Fruit fly (Drosophila melanogaster) whole organism, embryonic: ENCODE measurements around the gene CG16753.

Experiments
- B-H2 ChIP-seq: fragments of 200-800 bp; sonication (Bioruptor generic); optimal IDR thresholded peaks from 2 replicates; lab custom pipeline; 2018; ENCODE audit warnings: missing biosample characterization, mild to moderate bottlenecking, missing genetic modification characterization
- CG10209 ChIP-seq: fragments of 200-800 bp; sonication (Bioruptor generic); optimal IDR thresholded peaks from 3 replicates; lab custom pipeline; 2017; ENCODE audit warnings: missing biosample characterization, mild to moderate bottlenecking, missing genetic modification characterization, missing genetic modification reagents
- CG17568 ChIP-seq: fragments of 200-800 bp; sonication (Bioruptor generic); optimal IDR thresholded peaks from 2 replicates; lab custom pipeline; 2018; ENCODE audit warnings: missing biosample characterization, mild to moderate bottlenecking, missing genetic modification characterization, moderate library complexity
- CG2875 ChIP-seq: fragments of 200-800 bp; sonication (Bioruptor generic); optimal IDR thresholded peaks from 2 replicates; lab custom pipeline; 2017; ENCODE audit warnings: missing biosample characterization, mild to moderate bottlenecking, missing genetic modification characterization, missing genetic modification reagents
- CG2889 ChIP-seq: fragments of 200-800 bp; sonication (Bioruptor generic); IDR thresholded peaks from 3 replicates; pipeline ENCODE4 v1.3.6; 2022; ENCODE audit warnings: missing biosample characterization, missing genetic modification characterization
- CG6254 ChIP-seq: fragments of 200-800 bp; sonication (Bioruptor generic); optimal IDR thresholded peaks from 3 replicates; lab custom pipeline; 2017; ENCODE audit warnings: mild to moderate bottlenecking, missing biosample characterization, missing genetic modification reagents, missing genetic modification characterization
- D ChIP-seq, 2 experiments: fragments of 200-800 bp in 1 of 2; fragments of >200 bp in 1 of 2; sonication (Bioruptor generic) in 1 of 2; optimal IDR thresholded peaks; 2 replicates in 1 of 2; 3 replicates in 1 of 2; lab custom pipeline; 2017; ENCODE audit warnings: mild to moderate bottlenecking in 1 of 2, missing biosample characterization in 1 of 2, missing genetic modification characterization in 1 of 2, missing genetic modification reagents in 1 of 2
- Eip74EF ChIP-seq, 2 experiments: fragments of 200-800 bp in 1 of 2; fragments of >200 bp in 1 of 2; sonication (Bioruptor generic) in 1 of 2; optimal IDR thresholded peaks; 2 replicates each; lab custom pipeline; 2017 to 2019; ENCODE audit warnings: missing biosample characterization in 2 of 2, missing genetic modification characterization in 2 of 2, mild to moderate bottlenecking in 1 of 2, moderate library complexity in 1 of 2
- Neu2 ChIP-seq: fragments of 200-800 bp; sonication (Bioruptor generic); optimal IDR thresholded peaks from 3 replicates; lab custom pipeline; 2016; ENCODE audit warnings: missing biosample characterization, missing genetic modification characterization, borderline replicate concordance
- dm ChIP-seq: fragments of 200-800 bp; sonication (Bioruptor generic); optimal IDR thresholded peaks from 3 replicates; lab custom pipeline; 2016; ENCODE audit warnings: missing biosample characterization, missing genetic modification characterization
- emc ChIP-seq: fragments of 200-800 bp; sonication (Bioruptor generic); optimal IDR thresholded peaks from 2 replicates; lab custom pipeline; 2016; ENCODE audit warnings: missing biosample characterization, missing genetic modification characterization
- insv ChIP-seq, 2 experiments: fragments of 200-800 bp; sonication (Bioruptor generic); optimal IDR thresholded peaks; 3 replicates each; lab custom pipeline; 2016 to 2018; ENCODE audit warnings: missing biosample characterization in 2 of 2, missing genetic modification characterization in 2 of 2
- phol ChIP-seq: fragments of 200-800 bp; sonication (Bioruptor generic); optimal IDR thresholded peaks from 3 replicates; lab custom pipeline; 2018; ENCODE audit warnings: missing biosample characterization, mild to moderate bottlenecking, missing genetic modification characterization, moderate library complexity
- shn ChIP-seq: fragments of 200-800 bp; sonication (Bioruptor generic); optimal IDR thresholded peaks from 3 replicates; lab custom pipeline; 2016; ENCODE audit warnings: missing biosample characterization, missing genetic modification characterization

- TF ChIP-seq emc (GFP tag; lab: Kevin White, UChicago) (no peak), CG2889 (GFP tag; lab: Robert Waterston, UW) (no peak), D (optimal IDR thresholded peaks at IDR 0.05; lab: Kevin White, UChicago) (no peak), D (GFP tag; optimal IDR thresholded peaks at IDR 0.05; lab: Kevin White, UChicago) (no peak), CG6254 (GFP tag; lab: Kevin White, UChicago) (no peak), CG10209 (GFP tag; lab: Kevin White, UChicago) (no peak), Neu2 (GFP tag; lab: Kevin White, UChicago) (no peak), phol (tag; lab: Kevin White, UChicago) (no peak), Eip74EF (GFP tag; optimal IDR thresholded peaks at IDR 0.05; lab: Kevin White, UChicago) (no peak), CG2875 (GFP tag; lab: Kevin White, UChicago) (no peak), insv (GFP tag; optimal IDR thresholded peaks at IDR 0.05; lab: Kevin White, UChicago) (no peak), B-H2 (GFP tag; lab: Kevin White, UChicago) (no peak), shn (GFP tag; lab: Kevin White, UChicago) (no peak), dm (GFP tag; lab: Kevin White, UChicago) (no peak), CG17568 (GFP tag; lab: Kevin White, UChicago) (no peak)
Measured at dm6 chr3L:3073460-3073859, 18.6 kb downstream of the CG16753 start.
